Fruit fly (Drosophila melanogaster): ENCODE data around the gene Sur-8.

DNA sequence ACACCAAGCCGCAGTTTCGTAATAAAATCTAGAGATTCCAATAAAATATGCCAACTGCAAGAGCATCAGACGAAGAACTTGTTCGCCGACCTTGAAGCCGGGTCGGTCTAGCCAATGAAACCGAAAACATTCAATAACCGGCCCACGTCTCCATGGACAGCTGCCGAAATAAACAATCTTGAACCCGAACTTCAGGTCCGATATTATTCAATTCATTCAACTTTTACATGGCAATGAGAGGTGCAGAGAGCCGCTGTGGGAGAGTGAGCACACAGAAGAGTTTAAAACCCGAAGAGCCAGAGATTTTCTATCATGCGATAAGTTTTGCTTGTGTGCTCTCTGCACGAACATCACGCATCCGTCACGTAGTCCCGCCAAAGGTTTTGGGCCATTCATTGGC lies 24.8 kb downstream of the Sur-8 start:
- no peak for TF ChIP-seq CG8478 (optimal IDR thresholded peaks at IDR 0.05)
- peak in 1 of 2 experiments; percentile 38 for TF ChIP-seq EcR (GFP tag; optimal IDR thresholded peaks at IDR 0.05)
- TF ChIP-seq Dll (optimal IDR thresholded peaks at IDR 0.05) = no peak
- no peak for TF ChIP-seq psq (optimal IDR thresholded peaks at IDR 0.05)
- TF ChIP-seq usp (GFP tag; optimal IDR thresholded peaks at IDR 0.05) = no peak

All from whole organism.